Worm (Caenorhabditis elegans) whole organism, early embryonic: Measurements from ENCODE around the gene T20D3.6.
"Not testable (repeated sequence)": the region's sequence is repeated elsewhere in the genome, so short reads cannot be mapped to it uniquely, and the experiment has no call there.

Experiments
- B0310.2 ChIP-seq: sonication (generic microtip); optimal IDR thresholded peaks from 2 replicates; lab custom pipeline; 2016; ENCODE audit warnings: mild to moderate bottlenecking, missing genetic modification characterization, missing compliant biosample characterization
- F13C5.2 ChIP-seq: sonication (generic microtip); optimal IDR thresholded peaks from 2 replicates; lab custom pipeline; 2017; ENCODE audit warnings: mild to moderate bottlenecking, missing genetic modification characterization, inconsistent platforms, missing compliant biosample characterization
- aly-1 ChIP-seq: sonication (generic microtip); optimal IDR thresholded peaks from 2 replicates; lab custom pipeline; 2016; ENCODE audit warnings: missing genetic modification characterization, missing compliant biosample characterization
- ama-1 ChIP-seq: fragments of 150-350 bp; optimal IDR thresholded peaks from 2 replicates; lab custom pipeline; 2014
- ceh-13 ChIP-seq: fragments of 200-800 bp; sonication (Bioruptor generic); optimal IDR thresholded peaks from 2 replicates; lab custom pipeline; 2018; ENCODE audit warnings: mild to moderate bottlenecking, missing genetic modification characterization, missing compliant biosample characterization
- ceh-36 ChIP-seq: sonication (generic microtip); optimal IDR thresholded peaks from 2 replicates; lab custom pipeline; 2016; ENCODE audit warnings: missing genetic modification characterization, inconsistent platforms, missing compliant biosample characterization
- ets-7 ChIP-seq: sonication (generic microtip); optimal IDR thresholded peaks from 2 replicates; lab custom pipeline; 2016; ENCODE audit warnings: missing genotype, missing genetic modification characterization, missing compliant biosample characterization
- flt-1 ChIP-seq: fragments of 200-800 bp; sonication (Bioruptor generic); IDR thresholded peaks from 2 replicates; pipeline ENCODE4 v1.3.6; 2022; ENCODE audit warnings: missing genetic modification characterization, missing compliant biosample characterization
- hmbx-1 ChIP-seq: sonication (generic microtip); optimal IDR thresholded peaks from 2 replicates; lab custom pipeline; 2016; ENCODE audit warnings: mild to moderate bottlenecking, missing genetic modification characterization, missing compliant biosample characterization
- hmg-4 ChIP-seq: fragments of 200-800 bp; sonication (Bioruptor generic); optimal IDR thresholded peaks from 2 replicates; lab custom pipeline; 2018; ENCODE audit warnings: mild to moderate bottlenecking, missing genetic modification characterization, missing compliant biosample characterization
- hnd-1 ChIP-seq: sonication (generic microtip); optimal IDR thresholded peaks from 2 replicates; lab custom pipeline; 2016; ENCODE audit warnings: missing genetic modification characterization, missing compliant biosample characterization
- pes-1 ChIP-seq: fragments of 200-800 bp; sonication (Bioruptor generic); IDR thresholded peaks from 2 replicates; pipeline ENCODE4 v1.3.6; 2022; ENCODE audit warnings: missing genetic modification reagents, missing genetic modification characterization, missing compliant biosample characterization
- scrt-1 ChIP-seq: fragments of 200-800 bp; sonication (Bioruptor generic); IDR thresholded peaks from 2 replicates; pipeline ENCODE4 v1.3.6; 2022; ENCODE audit warnings: missing genetic modification characterization, missing compliant biosample characterization
- sea-1 ChIP-seq: fragments of 200-800 bp; sonication (Bioruptor generic); conservative IDR thresholded peaks from 2 replicates; pipeline ENCODE4 v1.3.6; 2022; ENCODE audit warnings: missing genetic modification characterization, missing compliant biosample characterization
- tbx-11 ChIP-seq: fragments of 200-800 bp; sonication (Bioruptor generic); IDR thresholded peaks from 2 replicates; pipeline ENCODE4 v1.3.6; 2022; ENCODE audit warnings: missing genetic modification characterization, missing compliant biosample characterization
- tbx-37 ChIP-seq: fragments of 200-800 bp; sonication (Bioruptor generic); conservative IDR thresholded peaks from 2 replicates; pipeline ENCODE4 v1.3.6; 2022; ENCODE audit warnings: missing genetic modification reagents, missing genetic modification characterization, missing compliant biosample characterization
- tra-4 ChIP-seq: sonication (generic microtip); optimal IDR thresholded peaks from 2 replicates; lab custom pipeline; 2017; ENCODE audit warnings: missing genetic modification characterization, missing compliant biosample characterization

T20D3.6 gene

ce11 chrIV:9320023-9320422, 19.1 kb downstream of the T20D3.6 start:
- TF ChIP-seq F13C5.2 (tag; lab: Kevin White, UChicago) (no peak), aly-1 (tag; lab: Kevin White, UChicago) (no peak), flt-1 (no peak), sea-1 (GFP tag; lab: Robert Waterston, UW) (no peak), hmbx-1 (tag; lab: Kevin White, UChicago) (no peak), ama-1 (lab: Kevin White, UChicago) (no peak), tra-4 (tag; lab: Kevin White, UChicago) (no peak), tbx-11 (GFP tag; lab: Robert Waterston, UW) (no peak)

DNA sequence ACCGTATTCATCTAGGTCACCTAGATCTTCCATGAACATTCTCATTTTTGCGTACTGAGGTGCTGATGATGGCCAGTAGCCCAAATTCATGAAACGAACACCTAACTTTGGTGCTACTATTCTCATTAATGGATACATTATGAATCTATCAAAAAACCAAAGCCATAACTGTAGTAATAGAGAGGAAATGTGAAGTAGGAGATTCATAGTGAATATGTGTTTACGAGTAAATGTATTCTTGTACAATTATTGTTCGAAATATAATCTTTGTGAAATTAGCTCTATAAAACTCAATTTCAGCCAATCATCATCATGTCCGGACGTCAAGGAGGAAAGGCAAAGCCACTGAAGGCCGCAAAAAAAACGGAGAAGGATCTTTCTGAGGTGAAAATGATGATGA, 20.0 kb downstream of the T20D3.6 start, which contains the start of the genes F49C12.11 and nemt-1:
Gene F49C12.11, plus strand, starts transcription at position 301 of the 400 bp plus-strand sequence.
Gene nemt-1, minus strand, starts transcription at position 360 of the 400 bp plus-strand sequence.
- TF ChIP-seq pes-1 (GFP tag; lab: Robert Waterston, UW) (no peak), aly-1 (tag; lab: Kevin White, UChicago) (no peak), F13C5.2 (tag; lab: Kevin White, UChicago) (no peak), tra-4 (tag; lab: Kevin White, UChicago) (no peak), ceh-36 (tag; lab: Kevin White, UChicago) (no peak), tbx-11 (GFP tag; lab: Robert Waterston, UW) (no peak), scrt-1 (GFP tag; lab: Robert Waterston, UW) (no peak), tbx-37 (GFP tag; lab: Robert Waterston, UW) (no peak), sea-1 (GFP tag; lab: Robert Waterston, UW) (no peak), B0310.2 (no peak)

- TF ChIP-seq tra-4 (tag; lab: Kevin White, UChicago) = no peak
- no peak for TF ChIP-seq tbx-11 (GFP tag; lab: Robert Waterston, UW)
- TF ChIP-seq hmbx-1 (tag; lab: Kevin White, UChicago) = no peak
- TF ChIP-seq tbx-37 (GFP tag; lab: Robert Waterston, UW) = no peak
- no peak for TF ChIP-seq sea-1 (GFP tag; lab: Robert Waterston, UW)
- no peak for TF ChIP-seq ceh-13 (GFP tag; lab: Kevin White, UChicago)
- no peak for TF ChIP-seq ets-7
- no peak for TF ChIP-seq F13C5.2 (tag; lab: Kevin White, UChicago)
- no peak for TF ChIP-seq ceh-36 (tag; lab: Kevin White, UChicago)
Observed at ce11 chrIV:9318147-9318546, 21.0 kb downstream of the T20D3.6 start.

ce11 chrIV:9316068-9316681, 22.9 kb downstream of the T20D3.6 start, which contains the start of the genes F49C12.9 and rpn-7:
TSS of gene F49C12.9 (minus strand) at chrIV:9316215.
TSS of gene rpn-7 (plus strand) at chrIV:9316631.
- peak; percentile 91 for TF ChIP-seq F13C5.2 (tag; lab: Kevin White, UChicago)
- TF ChIP-seq tbx-11 (GFP tag; lab: Robert Waterston, UW) = peak; percentile 62; the same call in 1 of the 2 replicates
- peak; percentile 58 for TF ChIP-seq ceh-36 (tag; lab: Kevin White, UChicago)
- TF ChIP-seq ets-7 = peak; percentile 63
- TF ChIP-seq ceh-13 (GFP tag; lab: Kevin White, UChicago) = peak; percentile 15
- TF ChIP-seq sea-1 (GFP tag; lab: Robert Waterston, UW) = peak; percentile 68
- no peak; the same call in 1 of the 2 replicates for TF ChIP-seq pes-1 (GFP tag; lab: Robert Waterston, UW)
- no peak for TF ChIP-seq ama-1 (lab: Kevin White, UChicago)
- peak; percentile 38 for TF ChIP-seq aly-1 (tag; lab: Kevin White, UChicago)
- no peak; the same call in 1 of the 2 replicates for TF ChIP-seq flt-1
- peak; percentile 65; the same call in 1 of the 2 replicates for TF ChIP-seq scrt-1 (GFP tag; lab: Robert Waterston, UW)
- peak; percentile 43; the same call in 1 of the 2 replicates for TF ChIP-seq tbx-37 (GFP tag; lab: Robert Waterston, UW)

- not testable (repeated sequence) for TF ChIP-seq tra-4 (tag; lab: Kevin White, UChicago); scrt-1 (GFP tag; lab: Robert Waterston, UW); ceh-13 (GFP tag; lab: Kevin White, UChicago)
Observed at ce11 chrIV:9312827-9313226, 26.3 kb downstream of the T20D3.6 start, which contains the start of gene F49C12.7. TSS of gene F49C12.7 (minus strand) at chrIV:9312927.

DNA sequence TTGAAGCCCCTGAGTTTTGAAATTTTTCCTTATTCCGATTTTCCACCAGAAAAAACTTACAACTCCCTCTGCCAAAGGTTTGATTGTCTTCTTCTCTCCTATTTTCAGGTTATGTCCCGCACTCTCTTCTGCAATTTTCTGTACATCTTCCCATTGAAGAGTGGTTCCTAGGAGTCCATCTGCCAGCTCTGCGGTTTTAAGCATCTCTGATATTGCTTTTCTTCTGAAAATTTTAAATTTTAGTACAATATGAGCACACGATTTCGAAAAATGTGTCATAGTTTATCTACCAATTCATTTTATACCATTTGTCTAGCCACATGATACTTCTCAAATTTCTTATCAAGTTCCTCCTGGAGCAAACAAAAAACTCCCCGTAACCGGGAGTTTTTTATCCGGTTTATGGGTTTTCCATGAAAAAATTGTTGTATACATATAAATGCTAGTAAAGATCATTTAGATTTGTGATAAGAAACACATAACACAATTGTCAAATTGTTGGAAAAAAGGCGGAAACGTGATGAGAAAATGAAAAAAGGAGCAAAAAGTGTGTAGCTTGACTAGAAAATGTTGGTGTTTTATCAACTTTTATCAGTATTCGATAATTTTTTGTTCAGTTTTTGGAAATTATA, 28.1 kb downstream of the T20D3.6 start:
- TF ChIP-seq F13C5.2 (tag; lab: Kevin White, UChicago) = no peak
- no peak for TF ChIP-seq pes-1 (GFP tag; lab: Robert Waterston, UW)
- no peak for TF ChIP-seq hmbx-1 (tag; lab: Kevin White, UChicago)
- TF ChIP-seq tbx-37 (GFP tag; lab: Robert Waterston, UW) = no peak
- no peak for TF ChIP-seq flt-1
- no peak for TF ChIP-seq scrt-1 (GFP tag; lab: Robert Waterston, UW)
- TF ChIP-seq ama-1 (lab: Kevin White, UChicago) = no peak
- TF ChIP-seq ets-7 = no peak
- no peak for TF ChIP-seq ceh-13 (GFP tag; lab: Kevin White, UChicago)
- TF ChIP-seq sea-1 (GFP tag; lab: Robert Waterston, UW) = no peak
- no peak for TF ChIP-seq ceh-36 (tag; lab: Kevin White, UChicago)
- TF ChIP-seq B0310.2 = no peak
- TF ChIP-seq aly-1 (tag; lab: Kevin White, UChicago) = no peak
- no peak for TF ChIP-seq tra-4 (tag; lab: Kevin White, UChicago)
- TF ChIP-seq tbx-11 (GFP tag; lab: Robert Waterston, UW) = no peak
- no peak for TF ChIP-seq hmg-4 (GFP tag; lab: Kevin White, UChicago)
- no peak for TF ChIP-seq hnd-1 (tag; lab: Kevin White, UChicago)

DNA sequence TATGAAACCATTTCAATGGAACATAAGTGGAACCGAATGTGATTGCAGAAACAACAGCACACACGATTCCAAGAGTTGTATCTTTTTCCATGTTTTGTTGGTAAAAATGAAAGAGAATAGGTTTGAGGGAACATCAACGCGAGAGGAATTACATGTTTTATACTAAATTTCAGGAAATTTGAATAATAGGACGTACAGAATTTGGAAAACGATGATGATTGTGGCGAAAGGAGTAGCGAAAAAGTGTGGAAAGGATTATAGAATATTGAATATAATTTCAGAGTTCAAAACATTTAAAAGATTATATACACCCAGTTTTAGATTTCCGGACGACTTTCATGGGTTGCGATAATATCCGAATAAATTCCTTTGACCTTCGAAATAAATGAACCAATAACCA, 30.1 kb downstream of the T20D3.6 start, which contains the start of gene F49C12.6:
Gene F49C12.6, minus strand, starts transcription at position 101 of the 400 bp plus-strand sequence.
- TF ChIP-seq ama-1 (lab: Kevin White, UChicago) (no peak), B0310.2 (no peak), pes-1 (GFP tag; lab: Robert Waterston, UW) (no peak), hmbx-1 (tag; lab: Kevin White, UChicago) (no peak), F13C5.2 (tag; lab: Kevin White, UChicago) (no peak), aly-1 (tag; lab: Kevin White, UChicago) (no peak), tbx-37 (GFP tag; lab: Robert Waterston, UW) (no peak), scrt-1 (GFP tag; lab: Robert Waterston, UW) (no peak), tra-4 (tag; lab: Kevin White, UChicago) (no peak), tbx-11 (GFP tag; lab: Robert Waterston, UW) (no peak), hmg-4 (GFP tag; lab: Kevin White, UChicago) (no peak), flt-1 (no peak)
